Worm (Caenorhabditis elegans): Measurements from ENCODE around the gene H03A11.2.

Gene H03A11.2

DNA sequence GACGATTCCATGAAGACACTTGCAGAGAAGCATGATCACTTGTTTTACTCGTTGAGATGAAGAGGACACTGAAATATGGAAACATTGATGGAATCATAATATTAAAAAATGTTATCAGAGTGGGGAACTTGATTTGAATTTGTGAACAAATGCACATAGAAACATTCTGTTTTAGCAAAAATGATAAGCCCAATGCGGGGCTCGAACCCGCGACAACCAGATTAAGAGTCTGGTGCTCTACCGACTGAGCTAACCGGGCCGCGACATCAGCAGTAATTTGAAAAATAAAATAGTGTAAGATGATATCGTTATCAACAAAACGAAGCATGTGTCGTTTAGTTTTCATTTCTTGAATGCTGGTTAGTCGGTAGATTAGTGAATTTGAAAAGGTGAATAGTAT, 10.7 kb upstream of the H03A11.2 start (continued):
- TF ChIP-seq tlf-1 (GFP tag; optimal IDR thresholded peaks at IDR 0.05), result no peak
- TF ChIP-seq aptf-3 (GFP tag; IDR thresholded peaks at IDR 0.05), result no peak
- no peak for TF ChIP-seq hlh-26 (GFP tag; conservative IDR thresholded peaks at IDR 0.05)
- no peak for TF ChIP-seq fkh-3 (tag; optimal IDR thresholded peaks at IDR 0.05)
- no peak for TF ChIP-seq K11D2.4 (GFP tag; IDR thresholded peaks at IDR 0.05)
- TF ChIP-seq F57A8.1 (GFP tag; optimal IDR thresholded peaks at IDR 0.05), result peak; percentile 18
- TF ChIP-seq attf-6 (GFP tag; IDR thresholded peaks at IDR 0.05), result no peak
- TF ChIP-seq F49E8.2 (tag; optimal IDR thresholded peaks at IDR 0.05; ENCODE audit: insufficient read depth), result no peak
- TF ChIP-seq hrde-1 (tag; optimal IDR thresholded peaks at IDR 0.05; ENCODE audit: borderline replicate concordance), result no peak
- TF ChIP-seq B0261.1 (tag; optimal IDR thresholded peaks at IDR 0.05), result peak; percentile 66
- no peak for TF ChIP-seq nhr-80 (tag; optimal IDR thresholded peaks at IDR 0.05)
- TF ChIP-seq gei-17 (GFP tag; optimal IDR thresholded peaks at IDR 0.05), result no peak
- no peak for TF ChIP-seq somi-1 (GFP tag; optimal IDR thresholded peaks at IDR 0.05)
- no peak for TF ChIP-seq dpff-1 (tag; optimal IDR thresholded peaks at IDR 0.05)
- TF ChIP-seq mel-28 (tag; optimal IDR thresholded peaks at IDR 0.05; ENCODE audit: borderline replicate concordance), result no peak
- no peak for TF ChIP-seq mxl-1 (tag; optimal IDR thresholded peaks at IDR 0.05)
- no peak for TF ChIP-seq F55B11.4 (tag; optimal IDR thresholded peaks at IDR 0.05; ENCODE audit: borderline replicate concordance, insufficient read depth)
- TF ChIP-seq nhr-120 (GFP tag; IDR thresholded peaks at IDR 0.05), result no peak
- TF ChIP-seq chd-7 (tag; optimal IDR thresholded peaks at IDR 0.05), result no peak
- no peak for TF ChIP-seq hlh-12 (tag; optimal IDR thresholded peaks at IDR 0.05)
- TF ChIP-seq unc-130 (GFP tag; optimal IDR thresholded peaks at IDR 0.05), result no peak
- TF ChIP-seq Y53G8AR.9 (GFP tag; conservative IDR thresholded peaks at IDR 0.05), result no peak
- TF ChIP-seq nfyb-1 (GFP tag; IDR thresholded peaks at IDR 0.05), result no peak
- no peak for TF ChIP-seq Y79H2A.3 (GFP tag; conservative IDR thresholded peaks at IDR 0.05)
- peak; percentile 34; the same call in 1 of the 2 replicates for TF ChIP-seq D2030.7 (GFP tag; IDR thresholded peaks at IDR 0.05)
- TF ChIP-seq lsy-27 (tag; optimal IDR thresholded peaks at IDR 0.05; ENCODE audit: borderline replicate concordance, insufficient read depth), result no peak
- TF ChIP-seq ZK185.1 (tag; optimal IDR thresholded peaks at IDR 0.05; ENCODE audit: poor library complexity, severe bottlenecking), result peak; percentile 25
- no peak for TF ChIP-seq B0035.1 (tag; optimal IDR thresholded peaks at IDR 0.05)
- no peak for TF ChIP-seq xnd-1 (tag; optimal IDR thresholded peaks at IDR 0.05)
- TF ChIP-seq lsl-1 (GFP tag; optimal IDR thresholded peaks at IDR 0.05), result no peak
- no peak for TF ChIP-seq madf-3 (GFP tag; IDR thresholded peaks at IDR 0.05)
- TF ChIP-seq lag-1 (GFP tag; IDR thresholded peaks at IDR 0.05), result no peak
- TF ChIP-seq nhr-27 (tag; optimal IDR thresholded peaks at IDR 0.05), result no peak
- TF ChIP-seq attf-3 (GFP tag; conservative IDR thresholded peaks at IDR 0.05), result no peak
- no peak for TF ChIP-seq ztf-22 (GFP tag; optimal IDR thresholded peaks at IDR 0.05)
- TF ChIP-seq repo-1 (tag; optimal IDR thresholded peaks at IDR 0.05), result no peak
- no peak for TF ChIP-seq B0019.2 (GFP tag; conservative IDR thresholded peaks at IDR 0.05)
- TF ChIP-seq sdz-38 (tag; optimal IDR thresholded peaks at IDR 0.05), result no peak
- TF ChIP-seq F39B2.1 (GFP tag; IDR thresholded peaks at IDR 0.05), result no peak
- TF ChIP-seq ceh-27 (GFP tag; optimal IDR thresholded peaks at IDR 0.05), result no peak
- no peak for TF ChIP-seq cebp-2 (GFP tag; IDR thresholded peaks at IDR 0.05)
- no peak for TF ChIP-seq ceh-100 (GFP tag; IDR thresholded peaks at IDR 0.05)
- TF ChIP-seq lir-1 (GFP tag; conservative IDR thresholded peaks at IDR 0.05), result no peak
- no peak for TF ChIP-seq rec-8 (tag; optimal IDR thresholded peaks at IDR 0.05)
- no peak for TF ChIP-seq unc-62 (GFP tag; optimal IDR thresholded peaks at IDR 0.05)
- TF ChIP-seq snpc-1.3 (tag; optimal IDR thresholded peaks at IDR 0.05; ENCODE audit: insufficient read depth), result peak; percentile 51
- TF ChIP-seq mes-4 (tag; optimal IDR thresholded peaks at IDR 0.05), result no peak
- TF ChIP-seq Y53F4B.3 (GFP tag; IDR thresholded peaks at IDR 0.05), result no peak
- no peak for TF ChIP-seq atf-7 (tag; optimal IDR thresholded peaks at IDR 0.05)

Data from whole organism, young adult.